Worm (Caenorhabditis elegans) whole organism, late embryonic: ENCODE measurements around the gene str-150.
A peak's percentile ranks its signal among the peaks of the same experiment; 100 is the strongest.

Experiments
- C08G9.2 ChIP-seq: sonication (generic microtip); optimal IDR thresholded peaks from 2 replicates; lab custom pipeline; 2016; ENCODE audit warnings: mild to moderate bottlenecking, missing genetic modification characterization, moderate library complexity, missing compliant biosample characterization
- ahr-1 ChIP-seq: sonication (generic microtip); optimal IDR thresholded peaks from 2 replicates; lab custom pipeline; 2016; ENCODE audit warnings: missing genetic modification characterization, missing compliant biosample characterization
- ceh-18 ChIP-seq: sonication (generic microtip); optimal IDR thresholded peaks from 2 replicates; lab custom pipeline; 2016; ENCODE audit warnings: missing genetic modification characterization, missing compliant biosample characterization
- ceh-30 ChIP-seq: fragments of 150-350 bp; optimal IDR thresholded peaks from 2 replicates; lab custom pipeline; 2014; ENCODE audit warnings: missing biosample characterization, missing genetic modification characterization
- ceh-31 ChIP-seq: sonication (generic microtip); optimal IDR thresholded peaks from 2 replicates; lab custom pipeline; 2016; ENCODE audit warnings: missing genetic modification characterization, missing compliant biosample characterization
- ceh-45 ChIP-seq: fragments of 200-800 bp; sonication (Bioruptor generic); IDR thresholded peaks from 2 replicates; pipeline ENCODE4 v1.3.6; 2022; ENCODE audit warnings: missing genetic modification reagents, missing genetic modification characterization, missing compliant biosample characterization
- ceh-48 ChIP-seq: sonication (generic microtip); optimal IDR thresholded peaks from 2 replicates; lab custom pipeline; 2016; ENCODE audit warnings: missing genetic modification characterization, inconsistent platforms, missing compliant biosample characterization
- ceh-6 ChIP-seq: fragments of 200-800 bp; sonication (Bioruptor generic); optimal IDR thresholded peaks from 2 replicates; lab custom pipeline; 2018; ENCODE audit warnings: mild to moderate bottlenecking, missing genetic modification characterization, missing compliant biosample characterization
- che-1 ChIP-seq: sonication (generic microtip); optimal IDR thresholded peaks from 2 replicates; lab custom pipeline; 2016; ENCODE audit warnings: mild to moderate bottlenecking, missing genetic modification characterization, missing compliant biosample characterization
- dmd-4 ChIP-seq: sonication (generic microtip); optimal IDR thresholded peaks from 2 replicates; lab custom pipeline; 2016; ENCODE audit warnings: borderline replicate concordance, missing genetic modification characterization, missing compliant biosample characterization
- elt-2 ChIP-seq: sonication (generic microtip); optimal IDR thresholded peaks from 2 replicates; lab custom pipeline; 2016; ENCODE audit warnings: missing genetic modification reagents, missing genetic modification characterization, missing compliant biosample characterization
- ets-4 ChIP-seq: sonication (generic microtip); optimal IDR thresholded peaks from 2 replicates; lab custom pipeline; 2016; ENCODE audit warnings: missing genetic modification characterization, missing compliant biosample characterization
- eyg-1 ChIP-seq: sonication (generic microtip); optimal IDR thresholded peaks from 2 replicates; lab custom pipeline; 2016; ENCODE audit warnings: missing genotype, missing genetic modification characterization, missing compliant biosample characterization
- fax-1 ChIP-seq: sonication (generic microtip); optimal IDR thresholded peaks from 2 replicates; lab custom pipeline; 2016; ENCODE audit warnings: missing genotype, missing genetic modification characterization, missing compliant biosample characterization
- gmeb-2 ChIP-seq: sonication (generic microtip); optimal IDR thresholded peaks from 2 replicates; lab custom pipeline; 2016; ENCODE audit warnings: missing genetic modification characterization, inconsistent platforms, missing compliant biosample characterization
- hlh-6 ChIP-seq: sonication (generic microtip); optimal IDR thresholded peaks from 2 replicates; lab custom pipeline; 2016; ENCODE audit warnings: missing genotype, missing genetic modification characterization, missing compliant biosample characterization
- pat-9 ChIP-seq: fragments of 200-800 bp; sonication (Bioruptor generic); optimal IDR thresholded peaks from 2 replicates; lab custom pipeline; 2018; ENCODE audit warnings: mild to moderate bottlenecking, missing genetic modification characterization, moderate library complexity, missing compliant biosample characterization
- pax-1 ChIP-seq: fragments of 150-350 bp; optimal IDR thresholded peaks from 2 replicates; lab custom pipeline; 2014; ENCODE audit warnings: missing biosample characterization, missing genetic modification characterization
- pha-4 ChIP-seq: fragments of 150-350 bp; optimal IDR thresholded peaks from 2 replicates; lab custom pipeline; 2018; ENCODE audit warnings: missing biosample characterization, missing genetic modification reagents, missing genetic modification characterization
- ref-2 ChIP-seq: sonication (generic microtip); optimal IDR thresholded peaks from 2 replicates; lab custom pipeline; 2016; ENCODE audit warnings: missing genetic modification characterization, missing compliant biosample characterization
- sdc-2 ChIP-seq: sonication (generic microtip); optimal IDR thresholded peaks from 2 replicates; lab custom pipeline; 2016; ENCODE audit warnings: missing genotype, missing genetic modification characterization, missing compliant biosample characterization
- ttx-3 ChIP-seq: sonication (generic microtip); optimal IDR thresholded peaks from 2 replicates; lab custom pipeline; 2016; ENCODE audit warnings: missing genetic modification reagents, missing genetic modification characterization, missing compliant biosample characterization
- unc-3 ChIP-seq, 2 experiments: fragments of 200-800 bp in 1 of 2; sonication (Bioruptor generic) in 1 of 2; sonication (generic microtip) in 1 of 2; conservative IDR thresholded peaks in 1 of 2; optimal IDR thresholded peaks in 1 of 2; 2 replicates each; pipeline versions ENCODE4 v1.3.6 to Lab custom; 2016 to 2022; ENCODE audit warnings: missing compliant biosample characterization in 2 of 2, missing genetic modification characterization in 2 of 2, missing genetic modification reagents in 1 of 2
- unc-42 ChIP-seq: sonication (generic microtip); optimal IDR thresholded peaks from 2 replicates; lab custom pipeline; 2016; ENCODE audit warnings: missing genotype, missing genetic modification characterization, missing compliant biosample characterization

Gene str-150

DNA sequence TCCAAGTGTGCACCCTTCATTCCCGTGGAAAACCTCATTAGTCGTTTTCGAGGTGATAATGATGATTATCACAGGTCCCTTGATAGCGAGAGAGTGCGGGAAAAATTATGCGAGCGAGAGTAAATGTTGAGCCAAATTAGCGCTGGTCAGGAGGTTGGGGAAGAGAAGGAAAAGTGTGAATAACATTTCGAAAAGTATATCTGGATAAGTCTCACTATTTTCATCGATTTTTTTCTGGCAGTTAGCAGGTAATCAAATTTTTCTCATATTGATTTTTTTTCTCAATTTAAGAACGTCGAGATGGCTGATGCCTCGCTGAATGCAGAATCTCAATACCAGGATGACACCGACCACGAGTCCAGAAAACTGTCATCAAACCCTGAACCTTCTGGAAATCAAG, 45.9 kb downstream of the str-150 start, which contains the start of gene W06G6.2:
W06G6.2 (plus strand) TSS at position 301 of the 400 bp plus-strand sequence.
- TF ChIP-seq ceh-45 (GFP tag; lab: Robert Waterston, UW) = no peak
- TF ChIP-seq pha-4 = no peak
- no peak for TF ChIP-seq elt-2 (tag; lab: Kevin White, UChicago)
- TF ChIP-seq ceh-30 (tag; lab: Kevin White, UChicago) = no peak
- peak; percentile 62 for TF ChIP-seq sdc-2
- TF ChIP-seq ceh-48 (tag; lab: Kevin White, UChicago) = no peak
- TF ChIP-seq che-1 = no peak
- TF ChIP-seq ceh-6 = no peak

ce11 chrV:16629600-16629999, 46.5 kb downstream of the str-150 start, which contains the start of gene srd-21:
TSS of gene srd-21 (plus strand) at chrV:16629900.
- TF ChIP-seq C08G9.2 (tag; lab: Kevin White, UChicago) = no peak
- TF ChIP-seq hlh-6 (tag; lab: Kevin White, UChicago) = no peak
- TF ChIP-seq dmd-4 (tag; lab: Kevin White, UChicago) = no peak
- no peak for TF ChIP-seq eyg-1 (tag; lab: Kevin White, UChicago)
- TF ChIP-seq gmeb-2 (tag; lab: Kevin White, UChicago) = no peak
- TF ChIP-seq fax-1 (tag; lab: Kevin White, UChicago) = no peak
- no peak for TF ChIP-seq ttx-3 (tag; lab: Kevin White, UChicago)
- TF ChIP-seq ets-4 (tag; lab: Kevin White, UChicago) = no peak
- TF ChIP-seq ceh-18 (tag; lab: Kevin White, UChicago) = no peak
- TF ChIP-seq unc-3 (GFP tag; conservative IDR thresholded peaks at IDR 0.05; lab: Robert Waterston, UW) = no peak
- TF ChIP-seq unc-3 (tag; optimal IDR thresholded peaks at IDR 0.05; lab: Kevin White, UChicago) = no peak
- TF ChIP-seq unc-42 (tag; lab: Kevin White, UChicago) = no peak
- no peak for TF ChIP-seq ahr-1 (tag; lab: Kevin White, UChicago)
- TF ChIP-seq pax-1 (tag; lab: Kevin White, UChicago) = no peak
- TF ChIP-seq pat-9 (tag; lab: Kevin White, UChicago) = no peak
- TF ChIP-seq ceh-31 (tag; lab: Kevin White, UChicago) = no peak
- TF ChIP-seq ceh-48 (tag; lab: Kevin White, UChicago) = no peak
- no peak for TF ChIP-seq ref-2
